Worm (Caenorhabditis elegans): ENCODE data around the gene Y54E2A.5.

Gene Y54E2A.5

ce11 chrII:14801086-14801531, 43.5 kb upstream of the Y54E2A.5 start (continued):
- no peak for TF ChIP-seq T07F8.4 (tag; optimal IDR thresholded peaks at IDR 0.05)
- TF ChIP-seq F57A8.1 (GFP tag; optimal IDR thresholded peaks at IDR 0.05): no peak
- TF ChIP-seq hlh-26 (GFP tag; conservative IDR thresholded peaks at IDR 0.05): no peak
- TF ChIP-seq dpff-1 (tag; optimal IDR thresholded peaks at IDR 0.05): no peak
- no peak for TF ChIP-seq fkh-3 (tag; optimal IDR thresholded peaks at IDR 0.05)
- no peak for TF ChIP-seq nhr-90 (tag; optimal IDR thresholded peaks at IDR 0.05)
- no peak; the same call in 1 of the 2 replicates for TF ChIP-seq hsf-1 (GFP tag; IDR thresholded peaks at IDR 0.05)
- peak; percentile 37; the same call in 1 of the 2 replicates for TF ChIP-seq K11D2.4 (GFP tag; IDR thresholded peaks at IDR 0.05)
- TF ChIP-seq madf-3 (GFP tag; IDR thresholded peaks at IDR 0.05): 0 out of 2 replicates have a peak, but pooled peaks have one; percentile 20
- peak; percentile 78 for TF ChIP-seq tbp1 (GFP tag; optimal IDR thresholded peaks at IDR 0.05)
- TF ChIP-seq snpc-3.4 (tag; optimal IDR thresholded peaks at IDR 0.05): no peak
- TF ChIP-seq dox-1 (GFP tag; IDR thresholded peaks at IDR 0.05): peak; percentile 53; the same call in 1 of the 2 replicates
- TF ChIP-seq mxl-1 (tag; optimal IDR thresholded peaks at IDR 0.05): no peak
- TF ChIP-seq tlf-1 (GFP tag; optimal IDR thresholded peaks at IDR 0.05): no peak
- TF ChIP-seq nfya-1 (tag; optimal IDR thresholded peaks at IDR 0.05; ENCODE audit: borderline replicate concordance, insufficient read depth): no peak
- TF ChIP-seq attf-6 (GFP tag; IDR thresholded peaks at IDR 0.05): no peak

ce11 chrII:14799367-14799766, 41.8 kb upstream of the Y54E2A.5 start:
- TF ChIP-seq F52B5.7 (tag; optimal IDR thresholded peaks at IDR 0.05): no peak
- TF ChIP-seq madf-6 (GFP tag; IDR thresholded peaks at IDR 0.05): 0 out of 2 replicates have a peak, but pooled peaks have one; percentile 16
- peak; percentile 56 for TF ChIP-seq zfh-2 (GFP tag; conservative IDR thresholded peaks at IDR 0.05)
- TF ChIP-seq ekl-4 (GFP tag; IDR thresholded peaks at IDR 0.05): no peak

ce11 chrII:14798047-14798522, 40.5 kb upstream of the Y54E2A.5 start, which contains the start of gene tbc-20:
tbc-20 (plus strand) TSS chrII:14798472.
- TF ChIP-seq pha-4 (tag; optimal IDR thresholded peaks at IDR 0.05) (no peak), athp-1 (tag; optimal IDR thresholded peaks at IDR 0.05) (peak; percentile 19), Y95B8A.8 (GFP tag; IDR thresholded peaks at IDR 0.05) (no peak), let-607 (tag; optimal IDR thresholded peaks at IDR 0.05) (peak in 1 of 2 experiments; percentile 32), sptf-2 (GFP tag; optimal IDR thresholded peaks at IDR 0.05) (no peak), B0019.2 (GFP tag; conservative IDR thresholded peaks at IDR 0.05) (no peak), mcd-1 (GFP tag; IDR thresholded peaks at IDR 0.05) (peak; percentile 31; the same call in 1 of the 2 replicates), ama-1 (optimal IDR thresholded peaks at IDR 0.05) (no peak), ama-1 (GFP tag; optimal IDR thresholded peaks at IDR 0.05) (peak in 1 of 2 experiments; percentile 9), dpff-1 (tag; optimal IDR thresholded peaks at IDR 0.05) (no peak), ZK185.1 (tag; optimal IDR thresholded peaks at IDR 0.05; ENCODE audit: poor library complexity, severe bottlenecking) (peak; percentile 28), hrde-1 (tag; optimal IDR thresholded peaks at IDR 0.05; ENCODE audit: borderline replicate concordance) (peak; percentile 38), nhr-80 (tag; optimal IDR thresholded peaks at IDR 0.05) (no peak), attf-3 (GFP tag; conservative IDR thresholded peaks at IDR 0.05) (peak; percentile 41; the same call in 1 of the 2 replicates), ceh-27 (GFP tag; optimal IDR thresholded peaks at IDR 0.05) (no peak), B0336.3 (GFP tag; IDR thresholded peaks at IDR 0.05) (0 out of 2 replicates have a peak, but pooled peaks have one; percentile 18), hmg-1.2 (GFP tag; IDR thresholded peaks at IDR 0.05) (peak; percentile 38), ets-4 (GFP tag; optimal IDR thresholded peaks at IDR 0.05) (no peak), hlh-26 (GFP tag; conservative IDR thresholded peaks at IDR 0.05) (no peak), lin-54 (GFP tag; optimal IDR thresholded peaks at IDR 0.05) (peak; percentile 29), snpc-3.4 (tag; optimal IDR thresholded peaks at IDR 0.05) (peak; percentile 56), F22D6.2 (tag; optimal IDR thresholded peaks at IDR 0.05) (no peak), egl-18 (GFP tag; IDR thresholded peaks at IDR 0.05) (no peak), lsl-1 (GFP tag; optimal IDR thresholded peaks at IDR 0.05) (peak; percentile 48), nfyb-1 (GFP tag; IDR thresholded peaks at IDR 0.05) (no peak), nhr-90 (tag; optimal IDR thresholded peaks at IDR 0.05) (no peak), F10E7.11 (tag; optimal IDR thresholded peaks at IDR 0.05) (no peak), lin-40 (tag; optimal IDR thresholded peaks at IDR 0.05) (peak; percentile 6), ztf-28 (GFP tag; IDR thresholded peaks at IDR 0.05) (no peak)

Measured in whole organism, young adult.